Fruit fly (Drosophila melanogaster) whole organism, larva: ENCODE data around the gene pcx.

Experiments used
- noc ChIP-seq: fragments of 200-800 bp; sonication (Bioruptor generic); optimal IDR thresholded peaks from 3 replicates; lab custom pipeline; 2019; ENCODE audit warnings: missing biosample characterization, mild to moderate bottlenecking, missing genetic modification characterization, moderate library complexity

pcx gene

DNA sequence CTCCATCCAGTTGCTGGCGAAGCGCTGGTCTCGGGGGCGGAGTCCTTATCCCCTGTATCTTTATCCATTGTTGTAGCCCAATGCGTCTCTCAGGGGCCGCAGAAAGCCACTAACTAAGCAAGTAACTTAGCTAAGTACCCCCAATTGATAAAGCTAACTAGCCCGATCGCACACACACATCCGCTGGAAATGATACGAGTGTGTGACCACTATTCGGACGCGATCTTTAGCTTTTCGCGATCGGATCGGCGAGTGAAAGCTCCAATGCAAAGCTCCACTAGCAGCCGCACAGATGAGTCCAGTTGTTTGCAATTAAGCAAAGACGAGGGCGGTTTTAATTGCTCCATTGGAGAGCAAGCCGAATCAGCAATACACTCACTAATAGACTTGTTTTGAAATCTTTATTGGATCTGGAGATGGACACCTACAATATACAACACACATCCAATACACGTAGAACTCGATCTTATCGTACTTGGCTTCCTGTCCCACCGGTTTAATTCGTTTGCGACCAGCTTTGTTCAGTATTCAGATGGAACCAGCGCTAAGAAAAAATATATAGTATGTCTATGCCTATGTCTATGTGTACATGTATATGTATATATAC lies 29.0 kb downstream of the pcx start, which contains the start of gene CG3091:
TSS of gene CG3091 (minus strand) at position 178 of the 607 bp plus-strand sequence.
- TF ChIP-seq noc, result no peak

DNA sequence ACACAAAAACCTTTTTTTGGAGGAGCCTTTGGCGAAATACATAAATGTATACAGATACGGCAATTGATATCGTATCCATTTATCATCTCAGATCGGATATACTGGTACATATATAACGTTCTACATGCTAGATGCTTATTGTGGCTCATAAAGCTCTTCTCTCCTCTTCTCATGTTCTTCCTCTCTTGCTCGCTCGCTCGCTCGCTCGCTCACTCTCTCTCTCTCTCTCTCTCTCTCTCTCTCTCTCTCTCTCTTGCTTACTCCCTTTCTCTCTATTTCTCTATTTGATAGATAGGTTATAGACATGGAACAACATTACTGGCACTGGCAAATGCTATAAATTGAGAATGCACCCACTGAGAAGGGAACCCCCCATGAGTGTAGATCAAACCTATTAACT lies 29.9 kb downstream of the pcx start:
- no peak for TF ChIP-seq noc

DNA sequence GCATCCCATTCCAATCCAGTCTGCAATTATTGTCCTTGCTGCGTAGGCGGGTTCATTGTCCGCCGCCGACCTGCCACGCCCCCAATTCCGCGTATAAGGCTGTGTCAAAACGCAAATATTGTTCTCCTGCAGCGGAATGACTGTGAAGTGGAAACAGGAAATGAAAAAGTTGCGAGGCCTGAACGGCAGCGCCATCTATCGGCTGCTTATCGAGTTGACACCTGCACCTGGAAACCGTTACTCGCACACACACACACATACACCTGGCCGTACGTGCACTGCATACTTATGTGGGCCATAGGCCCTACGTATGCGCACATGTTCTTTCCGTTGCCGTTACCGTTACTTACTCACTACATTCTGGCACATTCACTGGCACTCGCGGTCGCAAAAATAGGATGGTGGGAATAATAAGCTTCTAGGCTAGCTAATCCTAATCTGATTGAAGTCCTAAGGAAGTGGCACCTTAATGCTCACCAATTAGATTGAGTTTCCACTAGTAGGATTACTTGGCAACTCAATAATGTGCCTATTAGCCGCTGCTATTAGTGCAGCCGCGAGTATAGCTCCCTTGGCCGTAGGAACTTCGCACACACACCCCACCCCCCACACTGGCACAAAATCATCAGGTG lies 33.6 kb downstream of the pcx start:
- no peak for TF ChIP-seq noc

DNA sequence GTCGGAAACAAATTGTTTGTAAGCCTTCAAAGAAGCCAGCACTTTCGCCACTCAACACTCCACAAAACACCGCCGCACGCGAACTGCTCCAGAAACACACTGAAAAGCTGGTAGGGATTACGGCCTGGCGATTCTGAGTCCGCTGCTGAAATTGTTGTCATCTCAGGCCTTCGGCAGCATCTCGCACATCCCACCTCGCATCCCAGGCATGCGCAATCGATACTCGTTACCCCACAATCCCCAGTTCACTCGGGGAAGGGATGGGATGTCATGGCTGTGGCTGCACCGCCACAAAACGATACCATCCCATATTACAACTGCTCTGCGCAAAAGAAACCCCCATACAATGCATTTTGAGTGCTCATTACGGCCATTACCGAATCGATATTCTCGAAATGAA lies 34.7 kb downstream of the pcx start, which contains the start of gene CG3078:
TSS of gene CG3078 (minus strand) at position 101 of the 400 bp plus-strand sequence.
- TF ChIP-seq noc, result no peak

DNA sequence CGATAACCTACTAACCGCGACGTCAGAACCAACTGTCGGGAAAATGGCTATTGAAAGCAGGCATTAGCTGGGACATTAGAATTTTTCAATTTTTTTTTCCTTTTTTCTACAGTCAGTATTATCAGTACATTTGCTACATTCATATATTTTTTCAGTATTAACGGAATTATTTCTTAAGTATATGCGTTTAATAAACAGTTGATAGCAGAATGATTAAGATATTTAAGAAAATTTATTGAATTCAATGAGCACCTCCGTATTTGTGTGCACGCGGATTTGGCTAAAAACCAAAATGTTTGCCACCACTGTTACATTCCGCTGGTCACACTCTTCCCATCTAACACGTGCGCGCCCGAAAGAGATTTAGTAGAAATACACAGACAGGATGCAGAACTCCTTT lies 37.4 kb downstream of the pcx start, which contains the start of the genes temp and CG3071:
TSS of gene temp (minus strand) at position 5 of the 400 bp plus-strand sequence.
TSS of gene CG3071 (plus strand) at position 327 of the 400 bp plus-strand sequence.
- TF ChIP-seq noc, result peak; percentile 75

DNA sequence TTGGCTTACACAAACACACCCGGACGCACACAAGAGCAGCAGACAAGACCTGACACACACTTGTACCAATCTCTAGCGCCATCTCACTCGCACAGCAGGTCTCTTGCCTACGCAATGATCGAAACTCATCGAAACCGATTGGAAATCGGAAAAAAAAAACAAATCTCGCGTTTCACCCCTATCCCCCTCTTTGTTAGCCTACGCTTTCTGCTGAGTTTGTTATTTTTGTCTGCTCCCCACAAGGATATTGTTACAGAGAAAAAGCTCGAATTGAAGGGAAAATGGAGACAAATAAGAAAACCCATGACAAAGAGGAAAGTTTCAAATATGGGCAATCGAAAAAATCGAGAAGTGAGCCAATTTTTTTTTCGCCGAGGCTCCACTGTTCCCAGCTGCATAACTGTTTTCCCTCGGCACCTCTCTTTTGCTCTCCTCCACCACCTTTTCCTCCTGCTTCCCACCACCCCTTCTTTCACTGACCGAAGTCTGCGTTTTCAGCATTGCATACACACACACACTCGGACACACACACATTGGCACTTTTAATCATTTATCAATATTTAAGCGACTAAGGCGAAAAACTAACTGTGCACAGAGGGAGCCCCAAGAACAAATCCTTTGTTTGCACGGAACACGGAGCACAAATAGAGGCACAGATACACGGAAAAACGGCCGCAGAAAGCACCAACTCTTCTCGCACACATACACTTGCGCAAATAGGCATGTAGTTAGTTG lies 44.9 kb downstream of the pcx start:
- no peak for TF ChIP-seq noc

DNA sequence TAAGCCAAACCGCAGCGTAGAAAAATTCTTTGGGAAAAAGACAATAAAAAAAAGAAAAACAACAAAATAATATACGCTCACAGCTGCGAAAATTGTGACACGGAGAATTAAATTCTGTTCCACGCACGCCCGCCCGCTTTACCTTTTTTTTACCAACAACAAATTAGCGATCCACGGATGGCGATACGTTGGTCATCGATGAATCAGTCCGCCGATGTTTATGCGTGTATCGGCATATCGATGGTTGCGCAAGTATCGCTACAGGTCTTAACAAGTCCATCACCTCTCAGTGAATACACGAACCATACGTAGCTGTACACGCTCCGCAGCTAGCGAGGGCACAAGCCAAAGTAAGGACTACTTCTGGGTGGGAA lies 45.4 kb downstream of the pcx start, which contains the start of gene CG2924:
TSS of gene CG2924 (minus strand) at position 205 of the 374 bp plus-strand sequence.
- peak; percentile 10 for TF ChIP-seq noc

DNA sequence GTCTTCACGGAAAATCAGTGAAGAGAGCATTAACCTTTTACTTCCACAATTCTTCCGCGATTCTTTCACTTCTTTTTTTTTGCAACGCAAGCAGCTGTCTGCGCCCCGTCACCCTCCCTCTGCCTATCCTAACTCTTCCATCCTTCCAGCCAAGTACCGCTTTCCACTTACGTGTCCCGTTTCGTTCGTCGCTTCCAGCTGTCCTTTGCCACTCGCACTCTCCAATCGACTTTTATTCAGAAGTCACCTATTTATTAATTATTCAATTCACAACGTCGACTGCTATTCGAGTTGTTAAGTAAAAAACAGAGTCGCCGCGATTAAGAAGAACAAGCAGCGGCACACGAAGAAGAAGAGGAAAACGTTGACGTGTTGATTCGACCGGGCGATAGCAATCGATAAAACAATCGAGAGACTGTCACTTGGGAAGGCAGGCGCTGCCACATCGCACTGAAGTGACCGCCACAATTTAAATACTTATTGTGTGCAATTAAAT lies 49.7 kb downstream of the pcx start, which contains the start of gene Grp170:
TSS of gene Grp170 (minus strand) at position 365 of the 496 bp plus-strand sequence.
- TF ChIP-seq noc, result peak; percentile 32

DNA sequence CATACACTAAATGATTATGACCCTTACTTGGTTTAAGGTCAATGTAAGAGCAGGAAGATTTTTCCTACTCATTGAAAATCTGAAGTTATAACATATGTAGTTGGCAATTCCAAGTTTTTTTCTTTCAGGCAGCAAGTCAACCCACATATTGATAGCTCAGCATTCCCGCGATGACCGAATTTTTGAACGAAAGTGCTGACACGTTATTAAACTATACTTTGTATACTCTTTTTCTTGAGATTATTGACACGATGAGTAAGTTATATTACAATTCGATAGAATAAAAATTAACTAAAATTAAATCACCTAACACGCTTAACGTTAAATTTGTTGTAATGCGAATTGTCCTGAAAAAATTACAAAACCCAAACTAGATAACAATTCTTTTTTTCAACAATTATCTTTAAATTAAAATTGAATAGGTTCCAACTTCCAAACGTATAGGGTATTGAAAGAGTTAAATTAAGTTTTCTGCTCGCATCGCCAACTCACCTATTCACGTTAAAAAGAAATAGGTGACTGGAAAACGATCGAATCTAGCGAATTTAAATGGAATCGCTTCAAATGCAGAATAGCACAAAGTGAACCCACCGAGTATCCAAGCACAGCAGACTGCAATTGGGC lies 50.3 kb downstream of the pcx start, which contains the start of gene Vml:
TSS of gene Vml (plus strand) at position 574 of the 624 bp plus-strand sequence.
- no peak for TF ChIP-seq noc

DNA sequence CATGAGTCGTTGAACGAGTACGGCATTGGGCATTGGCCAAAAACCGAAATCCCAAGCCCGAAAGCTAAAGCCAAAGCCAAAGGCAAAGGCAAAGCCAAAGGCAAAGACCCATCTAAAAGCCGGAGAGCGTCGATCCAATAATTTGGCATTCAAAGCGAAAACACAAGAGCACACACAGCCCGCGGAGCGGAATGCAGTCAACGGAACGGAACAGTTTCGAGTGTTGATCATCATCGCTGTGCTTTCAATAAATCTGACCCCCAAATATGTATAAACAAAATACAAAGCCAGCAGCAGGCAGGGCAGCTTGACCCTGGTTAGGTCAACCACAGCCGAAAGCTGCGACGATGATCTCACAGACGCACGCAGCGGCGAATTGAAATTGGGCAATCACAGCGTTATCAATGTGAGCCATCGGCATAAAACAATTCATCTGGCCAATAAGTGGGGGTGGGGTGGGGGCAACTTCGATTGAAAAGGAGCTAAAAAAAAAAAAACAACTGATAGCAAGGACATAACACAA lies 53.7 kb downstream of the pcx start:
- TF ChIP-seq noc, result no peak

DNA sequence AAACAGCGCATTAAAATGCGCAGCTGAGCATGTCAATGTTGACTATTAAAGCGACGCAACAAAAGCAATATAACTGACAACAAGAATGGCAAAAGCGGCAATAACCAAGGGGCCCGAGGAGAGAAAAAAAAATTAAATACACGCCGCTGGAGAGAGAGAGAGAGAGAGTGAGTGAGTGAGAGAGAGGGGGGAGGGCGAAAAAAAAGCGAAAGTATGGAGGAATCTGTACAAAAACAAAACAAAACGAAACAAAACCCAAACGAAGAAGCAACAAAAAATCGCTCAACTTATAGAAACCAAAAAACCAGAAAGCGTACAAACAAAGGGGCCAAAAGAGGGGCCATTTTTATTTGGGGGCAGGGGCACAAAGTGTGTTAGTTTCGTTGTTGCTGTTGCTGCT lies 58.4 kb downstream of the pcx start:
- no peak for TF ChIP-seq noc

DNA sequence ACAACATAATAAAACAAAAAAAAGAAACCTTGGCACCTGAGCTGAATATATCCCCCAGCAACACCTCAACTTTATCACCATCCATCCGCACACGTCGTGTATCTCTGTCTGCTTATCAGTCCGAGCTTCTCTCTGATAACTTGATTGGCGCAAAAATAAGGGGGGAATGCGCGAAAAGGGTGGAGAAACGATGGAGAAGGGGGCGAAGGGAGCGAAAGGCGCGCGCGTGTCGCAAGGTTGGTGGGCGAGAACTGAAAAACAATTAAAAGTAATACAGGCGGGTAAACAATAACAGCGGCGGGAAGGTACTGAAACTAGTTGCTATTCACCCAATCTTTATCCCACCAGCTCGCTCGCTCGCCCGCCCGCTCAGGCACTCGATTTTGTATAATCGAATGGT lies 61.2 kb downstream of the pcx start:
- peak; percentile 34 for TF ChIP-seq noc

DNA sequence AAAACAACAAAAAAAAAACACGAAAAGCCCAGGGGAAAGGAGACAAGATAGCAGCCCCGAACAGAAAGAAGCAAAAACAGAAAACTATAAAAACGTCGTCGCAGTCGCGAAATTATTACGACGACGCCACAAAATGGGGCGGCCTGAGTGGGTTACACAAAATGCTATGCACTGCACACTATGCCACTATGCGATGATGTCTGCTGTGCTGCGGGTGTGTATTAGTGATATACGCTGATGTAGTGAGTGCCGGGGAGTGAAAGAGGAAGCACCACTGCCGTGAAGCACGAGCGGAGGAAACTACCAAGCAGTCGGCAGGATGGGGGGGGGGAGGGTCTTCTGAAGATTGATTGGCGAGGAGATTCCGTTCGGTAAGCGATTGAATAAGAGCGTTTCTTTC lies 61.9 kb downstream of the pcx start:
- TF ChIP-seq noc, result no peak
